Worm (Caenorhabditis elegans): ENCODE results near the gene Y97E10AR.1.

Gene Y97E10AR.1

ce11 chrV:8025259-8025658 is 24.0 kb downstream of the Y97E10AR.1 start:
- TF ChIP-seq hlh-15 (tag; optimal IDR thresholded peaks at IDR 0.05) (no peak), ceh-34 (tag; optimal IDR thresholded peaks at IDR 0.05) (no peak), nhr-11 (tag; optimal IDR thresholded peaks at IDR 0.05) (no peak), zip-5 (tag; optimal IDR thresholded peaks at IDR 0.05) (no peak), lin-11 (tag; optimal IDR thresholded peaks at IDR 0.05) (no peak), fax-1 (tag; optimal IDR thresholded peaks at IDR 0.05) (no peak)

ce11 chrV:8026343-8026742 is 25.1 kb downstream of the Y97E10AR.1 start, which contains the start of gene F43H9.4:
F43H9.4 (plus strand) TSS chrV:8026708.
- TF ChIP-seq odd-2 (tag; optimal IDR thresholded peaks at IDR 0.05): no peak
- TF ChIP-seq ceh-9 (tag; optimal IDR thresholded peaks at IDR 0.05): no peak
- TF ChIP-seq lin-11 (tag; optimal IDR thresholded peaks at IDR 0.05): no peak
- no peak for TF ChIP-seq ets-4 (tag; optimal IDR thresholded peaks at IDR 0.05)
- no peak for TF ChIP-seq ceh-45 (GFP tag; IDR thresholded peaks at IDR 0.05)
- TF ChIP-seq unc-55 (GFP tag; optimal IDR thresholded peaks at IDR 0.05): no peak
- TF ChIP-seq ztf-16 (tag; optimal IDR thresholded peaks at IDR 0.05): no peak
- TF ChIP-seq pax-1 (tag; optimal IDR thresholded peaks at IDR 0.05): no peak
- TF ChIP-seq hlh-6 (tag; optimal IDR thresholded peaks at IDR 0.05): no peak
- TF ChIP-seq elt-2 (tag; optimal IDR thresholded peaks at IDR 0.05): no peak
- no peak for TF ChIP-seq ahr-1 (tag; optimal IDR thresholded peaks at IDR 0.05)

- TF ChIP-seq pax-1 (tag; optimal IDR thresholded peaks at IDR 0.05) (no peak), rnt-1 (tag; optimal IDR thresholded peaks at IDR 0.05) (no peak), ref-2 (tag; optimal IDR thresholded peaks at IDR 0.05) (no peak), ttx-3 (tag; optimal IDR thresholded peaks at IDR 0.05) (no peak), madf-2 (tag; optimal IDR thresholded peaks at IDR 0.05) (no peak), ceh-2 (tag; optimal IDR thresholded peaks at IDR 0.05) (no peak), ceh-14 (tag; optimal IDR thresholded peaks at IDR 0.05) (no peak), F13H6.1 (tag; optimal IDR thresholded peaks at IDR 0.05) (no peak), ceh-18 (tag; optimal IDR thresholded peaks at IDR 0.05) (no peak), tbx-2 (tag; optimal IDR thresholded peaks at IDR 0.05) (no peak), Y22D7AL.16 (tag; optimal IDR thresholded peaks at IDR 0.05) (no peak), dve-1 (tag; optimal IDR thresholded peaks at IDR 0.05) (no peak), T23F11.4 (GFP tag; optimal IDR thresholded peaks at IDR 0.05) (no peak), hlh-15 (tag; optimal IDR thresholded peaks at IDR 0.05) (no peak), ceh-9 (tag; optimal IDR thresholded peaks at IDR 0.05) (no peak), unc-42 (tag; optimal IDR thresholded peaks at IDR 0.05) (no peak)
These were observed 26.3 kb downstream of the Y97E10AR.1 start for ce11 chrV:8027429-8028142.

ce11 chrV:8028825-8029489 is 27.7 kb downstream of the Y97E10AR.1 start, which contains the start of gene oma-2:
oma-2 (plus strand) TSS chrV:8029439.
- TF ChIP-seq ceh-34 (tag; optimal IDR thresholded peaks at IDR 0.05) (no peak), tbx-7 (tag; optimal IDR thresholded peaks at IDR 0.05) (no peak), ref-2 (tag; optimal IDR thresholded peaks at IDR 0.05) (no peak), K09A11.1 (tag; optimal IDR thresholded peaks at IDR 0.05; ENCODE audit: insufficient read depth) (no peak), pha-4 (tag; optimal IDR thresholded peaks at IDR 0.05) (no peak), npax-4 (tag; optimal IDR thresholded peaks at IDR 0.05) (no peak), ahr-1 (tag; optimal IDR thresholded peaks at IDR 0.05) (no peak), hlh-8 (tag; optimal IDR thresholded peaks at IDR 0.05) (no peak), tbx-2 (tag; optimal IDR thresholded peaks at IDR 0.05) (no peak), F13H6.1 (tag; optimal IDR thresholded peaks at IDR 0.05) (no peak)
